Fruit fly (Drosophila melanogaster): ENCODE data around the gene fzr.

The fzr gene

DNA sequence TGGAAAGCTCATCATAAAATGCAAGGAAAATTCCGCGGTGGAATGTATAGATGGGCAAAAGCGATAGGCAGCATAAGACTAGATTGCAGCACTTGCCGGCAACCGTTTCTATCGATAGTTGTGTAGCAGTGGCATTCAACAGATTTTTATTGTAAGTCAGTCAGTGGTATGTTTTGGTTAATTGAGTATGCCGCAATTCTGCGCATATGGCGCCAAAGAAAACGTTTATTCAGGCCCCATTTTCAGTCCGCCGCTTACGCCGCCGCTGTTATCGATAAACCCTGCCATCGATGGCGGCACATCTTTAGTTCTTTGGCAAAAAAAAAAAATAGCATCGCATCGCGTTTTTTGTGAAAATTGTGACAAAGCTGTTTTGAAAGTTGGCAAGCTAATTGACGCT lies 29.6 kb downstream of the fzr start, which contains the start of the genes Cbp80 and Torsin (continued):
- TF ChIP-seq Tbp (GFP tag; optimal IDR thresholded peaks at IDR 0.05), result no peak
- TF ChIP-seq sr (GFP tag; IDR thresholded peaks at IDR 0.05), result no peak
- no peak for TF ChIP-seq CG6683 (GFP tag; optimal IDR thresholded peaks at IDR 0.05)
- peak; percentile 47; the same call in 1 of the 2 replicates for TF ChIP-seq sob (GFP tag; IDR thresholded peaks at IDR 0.05)
- TF ChIP-seq Ada2b (GFP tag; IDR thresholded peaks at IDR 0.05), result 0 out of 2 replicates have a peak, but pooled peaks have one; percentile 9
- TF ChIP-seq jigr1 (GFP tag; IDR thresholded peaks at IDR 0.05), result no peak
- TF ChIP-seq odd (GFP tag; optimal IDR thresholded peaks at IDR 0.05), result no peak
- TF ChIP-seq CG2889 (GFP tag; IDR thresholded peaks at IDR 0.05), result no peak
- TF ChIP-seq CG9876 (GFP tag; optimal IDR thresholded peaks at IDR 0.05), result no peak
- no peak for TF ChIP-seq Lpt (GFP tag; optimal IDR thresholded peaks at IDR 0.05)
- TF ChIP-seq rib (GFP tag; IDR thresholded peaks at IDR 0.05), result no peak
- no peak for TF ChIP-seq zf30C (GFP tag; optimal IDR thresholded peaks at IDR 0.05)
- TF ChIP-seq usp (GFP tag; optimal IDR thresholded peaks at IDR 0.05), result no peak
- peak; percentile 4 for TF ChIP-seq trem (tag; optimal IDR thresholded peaks at IDR 0.05)
- no peak for TF ChIP-seq ap (GFP tag; IDR thresholded peaks at IDR 0.05)
- no peak for TF ChIP-seq CG18011 (GFP tag; optimal IDR thresholded peaks at IDR 0.05)
- TF ChIP-seq bab2 (GFP tag; optimal IDR thresholded peaks at IDR 0.05), result no peak
- TF ChIP-seq CG10959 (GFP tag; IDR thresholded peaks at IDR 0.05), result no peak
- TF ChIP-seq wek (GFP tag; optimal IDR thresholded peaks at IDR 0.05), result peak; percentile 14
- TF ChIP-seq Dfd (GFP tag; optimal IDR thresholded peaks at IDR 0.05), result no peak
- no peak for TF ChIP-seq CG14014 (GFP tag; IDR thresholded peaks at IDR 0.05)
- TF ChIP-seq CG17829 (tag; optimal IDR thresholded peaks at IDR 0.05), result peak; percentile 11
- no peak for TF ChIP-seq NK7.1 (GFP tag; optimal IDR thresholded peaks at IDR 0.05)
- TF ChIP-seq wdn (GFP tag; IDR thresholded peaks at IDR 0.05), result no peak
- TF ChIP-seq Dll (GFP tag; IDR thresholded peaks at IDR 0.05; ENCODE audit: partially characterized antibody), result peak; percentile 92
- TF ChIP-seq Asciz (GFP tag; optimal IDR thresholded peaks at IDR 0.05), result no peak
- peak; percentile 7 for TF ChIP-seq CG30020 (tag; optimal IDR thresholded peaks at IDR 0.05)
- TF ChIP-seq E2f2 (GFP tag; IDR thresholded peaks at IDR 0.05), result peak; percentile 54
- no peak for TF ChIP-seq nom (GFP tag; optimal IDR thresholded peaks at IDR 0.05)
- no peak for TF ChIP-seq maf-S (GFP tag; optimal IDR thresholded peaks at IDR 0.05)
- no peak for TF ChIP-seq Sin3A (optimal IDR thresholded peaks at IDR 0.05)
- TF ChIP-seq CG3281 (GFP tag; optimal IDR thresholded peaks at IDR 0.05), result no peak
- peak; percentile 14 for TF ChIP-seq CG12391 (tag; optimal IDR thresholded peaks at IDR 0.05)
- no peak for TF ChIP-seq chif (GFP tag; optimal IDR thresholded peaks at IDR 0.05)
- peak; percentile 84 for TF ChIP-seq CG6791 (GFP tag; IDR thresholded peaks at IDR 0.05; ENCODE audit: partially characterized antibody)
- peak; percentile 7 for TF ChIP-seq YL-1 (GFP tag; optimal IDR thresholded peaks at IDR 0.05)
- TF ChIP-seq CG14710 (tag; optimal IDR thresholded peaks at IDR 0.05), result peak; percentile 37
- no peak for TF ChIP-seq lola (GFP tag; optimal IDR thresholded peaks at IDR 0.05)
- peak; percentile 19 for TF ChIP-seq HmgZ (tag; optimal IDR thresholded peaks at IDR 0.05)
- no peak for TF ChIP-seq pb (GFP tag; optimal IDR thresholded peaks at IDR 0.05)
- TF ChIP-seq CG10267 (tag; optimal IDR thresholded peaks at IDR 0.05), result peak; percentile 26
- peak; percentile 92 for TF ChIP-seq Scr (GFP tag; IDR thresholded peaks at IDR 0.05; ENCODE audit: partially characterized antibody)
- no peak for TF ChIP-seq dmrt99B (tag; optimal IDR thresholded peaks at IDR 0.05)
- TF ChIP-seq CG9437 (GFP tag; optimal IDR thresholded peaks at IDR 0.05), result no peak
- no peak for TF ChIP-seq CG30403 (GFP tag; optimal IDR thresholded peaks at IDR 0.05)
- no peak for TF ChIP-seq Sry-β (GFP tag; optimal IDR thresholded peaks at IDR 0.05)
- TF ChIP-seq sd (tag; optimal IDR thresholded peaks at IDR 0.05), result peak; percentile 90
- peak; percentile 49 for TF ChIP-seq dm (GFP tag; optimal IDR thresholded peaks at IDR 0.05)
- TF ChIP-seq br (optimal IDR thresholded peaks at IDR 0.05), result no peak
- no peak for TF ChIP-seq CG8290 (GFP tag; optimal IDR thresholded peaks at IDR 0.05)
- no peak for TF ChIP-seq CG8290 (tag; optimal IDR thresholded peaks at IDR 0.05)
- no peak for TF ChIP-seq Bdp1 (GFP tag; optimal IDR thresholded peaks at IDR 0.05)
- TF ChIP-seq Elba2 (GFP tag; optimal IDR thresholded peaks at IDR 0.05), result no peak
